Worm (Caenorhabditis elegans) whole organism, dauer: ENCODE data around the gene F46G11.6.

Experiments used
- unc-62 ChIP-seq: sonication (generic microtip); optimal IDR thresholded peaks from 2 replicates; lab custom pipeline; 2017; ENCODE audit warnings: missing biosample characterization, missing genetic modification reagents, missing genetic modification characterization

Gene F46G11.6

DNA sequence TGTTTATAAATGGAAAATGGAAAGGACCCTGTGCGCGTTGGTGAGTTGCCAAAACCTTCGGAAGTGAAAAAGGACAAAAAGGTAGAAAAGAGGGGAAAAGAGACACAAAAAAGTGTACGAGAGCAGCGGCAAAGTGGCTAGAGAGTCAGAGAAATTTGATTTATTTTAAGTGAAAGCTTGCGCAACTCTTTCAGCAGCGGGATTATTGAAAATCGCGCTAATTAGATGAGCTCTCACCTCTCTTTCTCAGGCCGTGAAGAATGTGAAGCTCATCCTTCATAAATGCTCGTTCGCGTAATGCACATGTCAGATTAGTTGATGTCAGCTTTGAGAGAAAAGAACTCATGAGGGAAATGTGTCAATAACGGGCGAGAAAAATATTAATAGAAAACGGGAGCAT, 12.9 kb downstream of the F46G11.6 start:
- TF ChIP-seq unc-62 (GFP tag; lab: Kevin White, UChicago): no peak

DNA sequence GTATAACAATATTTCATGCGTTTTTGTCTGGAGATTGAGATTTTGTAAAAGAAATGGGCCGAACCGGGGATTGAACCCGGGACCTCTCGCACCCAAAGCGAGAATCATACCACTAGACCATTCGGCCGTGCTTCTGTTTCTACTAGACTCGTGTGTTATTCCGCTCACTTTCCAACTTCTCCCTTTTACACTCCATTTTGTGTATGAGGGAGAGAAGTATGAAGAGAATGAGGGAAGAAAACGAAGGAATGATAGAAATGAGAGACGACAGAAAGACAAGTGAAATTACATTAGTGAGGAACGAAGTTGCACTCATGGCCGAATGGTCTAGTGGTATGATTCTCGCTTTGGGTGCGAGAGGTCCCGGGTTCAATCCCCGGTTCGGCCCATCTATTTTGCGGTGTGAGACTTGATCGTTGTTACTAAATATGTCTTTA, 14.9 kb downstream of the F46G11.6 start:
- TF ChIP-seq unc-62 (GFP tag; lab: Kevin White, UChicago): no peak

DNA sequence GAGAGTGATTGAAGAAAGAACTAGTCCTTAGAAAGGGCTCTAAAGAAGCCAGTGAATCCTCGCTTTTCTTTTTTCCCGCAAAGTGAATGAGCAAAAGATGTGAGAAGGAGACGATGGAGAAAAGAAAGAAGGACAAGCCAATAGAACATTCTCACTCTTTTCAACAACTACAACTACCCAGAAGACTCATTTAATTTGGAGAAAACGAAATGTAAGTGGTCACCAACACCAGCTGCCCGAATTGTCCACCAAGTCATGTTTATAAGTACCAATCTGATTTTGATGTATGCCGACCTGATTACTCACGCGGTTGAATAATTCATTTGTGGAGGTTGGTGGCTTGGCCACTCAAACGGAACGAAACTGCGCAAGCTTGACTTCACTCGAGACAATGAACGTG, 16.3 kb downstream of the F46G11.6 start:
- TF ChIP-seq unc-62 (GFP tag; lab: Kevin White, UChicago): no peak

DNA sequence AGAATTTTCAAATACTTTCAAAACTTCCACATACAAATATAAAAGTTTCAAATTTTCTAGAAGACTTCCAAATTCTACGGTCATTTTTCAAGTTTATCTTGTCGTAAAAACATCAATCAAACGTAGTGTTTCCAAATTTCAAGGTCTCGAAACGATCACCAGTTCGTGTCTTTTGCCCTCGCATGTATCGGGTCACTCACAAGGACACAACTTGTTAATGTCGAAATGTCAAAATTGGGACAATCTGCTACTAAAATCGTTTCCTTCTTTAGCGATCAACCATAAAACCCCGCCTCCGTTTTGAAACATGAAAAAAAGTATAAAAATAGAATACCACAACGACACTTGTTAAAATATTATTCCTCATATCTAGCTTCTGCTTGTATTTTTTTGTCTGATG, 17.2 kb downstream of the F46G11.6 start:
- no peak for TF ChIP-seq unc-62 (GFP tag; lab: Kevin White, UChicago)

DNA sequence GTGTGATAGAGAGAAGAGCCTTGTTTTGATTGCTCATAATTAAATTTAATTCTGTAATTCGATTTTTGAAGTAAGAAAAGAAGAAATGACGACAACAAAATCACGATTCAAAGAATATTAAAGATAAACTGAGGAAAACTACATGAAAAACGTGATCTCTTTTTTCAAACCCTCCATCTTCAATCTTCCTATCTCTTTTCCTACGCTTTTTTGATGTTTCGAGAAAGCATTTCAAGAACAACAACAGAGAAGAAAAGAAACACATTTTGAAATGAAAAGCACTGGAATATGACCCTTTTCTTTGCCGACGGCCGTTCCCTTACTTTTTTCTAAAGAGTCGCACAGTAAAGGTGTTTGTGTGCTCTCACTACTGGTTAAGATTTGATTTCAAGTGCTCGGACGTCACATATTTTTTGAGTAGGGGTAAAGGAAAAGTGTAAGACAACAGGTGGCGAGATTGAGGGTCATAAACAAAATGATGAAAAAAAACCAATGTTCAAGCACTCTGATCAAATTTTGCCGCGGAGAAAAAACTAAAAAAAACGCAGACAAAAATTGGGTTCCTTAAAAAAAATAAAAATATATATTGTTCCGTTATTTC, 19.7 kb downstream of the F46G11.6 start, which contains the start of gene F13D11.3:
TSS of gene F13D11.3 (minus strand) at position 51 of the 601 bp plus-strand sequence.
- TF ChIP-seq unc-62 (GFP tag; lab: Kevin White, UChicago): no peak

DNA sequence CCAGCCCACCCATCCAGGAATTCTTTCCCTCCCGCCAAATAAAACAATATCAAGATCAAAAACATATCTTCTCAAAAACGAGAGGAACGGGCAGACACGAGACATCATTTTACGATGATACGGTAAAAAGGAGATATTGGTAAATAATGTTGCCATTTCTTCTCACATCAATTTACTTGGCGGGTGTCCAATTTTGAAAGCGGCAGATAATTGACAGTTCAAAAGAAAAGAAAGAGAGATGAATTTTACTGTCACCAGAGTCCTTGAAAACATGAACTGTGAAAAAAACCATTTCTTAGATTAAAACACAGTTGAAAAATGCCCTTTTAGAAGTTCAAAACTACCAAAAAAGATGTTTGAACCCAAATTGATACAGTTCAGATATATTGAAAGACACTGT, 24.4 kb downstream of the F46G11.6 start:
- no peak for TF ChIP-seq unc-62 (GFP tag; lab: Kevin White, UChicago)

DNA sequence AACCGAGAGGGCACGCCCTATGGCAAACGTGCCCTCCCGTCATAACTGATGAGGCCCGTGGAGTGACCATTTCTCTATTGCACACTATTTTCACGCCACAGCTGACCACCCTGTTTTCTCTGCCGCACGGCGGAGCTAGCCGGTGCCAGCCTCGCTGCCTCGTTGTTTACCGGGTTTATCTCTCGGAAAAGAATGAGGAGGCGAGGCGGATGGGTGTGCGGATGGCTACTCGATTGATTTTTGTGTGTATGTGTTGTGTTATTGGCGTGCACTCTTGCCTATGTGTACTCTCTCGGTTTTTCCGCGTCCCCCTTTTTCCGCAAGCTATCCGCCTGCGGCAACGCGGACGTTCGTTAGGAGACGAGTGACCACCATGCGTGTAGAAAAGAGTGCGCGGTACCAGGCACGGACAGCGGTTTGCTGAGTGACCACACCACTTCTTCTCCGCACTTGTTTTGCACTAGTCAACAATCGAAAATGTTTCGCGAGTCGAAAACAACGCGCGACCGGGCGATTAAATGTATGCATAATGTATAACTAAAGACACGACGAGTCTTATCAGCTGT, 25.8 kb downstream of the F46G11.6 start:
- TF ChIP-seq unc-62 (GFP tag; lab: Kevin White, UChicago): no peak

DNA sequence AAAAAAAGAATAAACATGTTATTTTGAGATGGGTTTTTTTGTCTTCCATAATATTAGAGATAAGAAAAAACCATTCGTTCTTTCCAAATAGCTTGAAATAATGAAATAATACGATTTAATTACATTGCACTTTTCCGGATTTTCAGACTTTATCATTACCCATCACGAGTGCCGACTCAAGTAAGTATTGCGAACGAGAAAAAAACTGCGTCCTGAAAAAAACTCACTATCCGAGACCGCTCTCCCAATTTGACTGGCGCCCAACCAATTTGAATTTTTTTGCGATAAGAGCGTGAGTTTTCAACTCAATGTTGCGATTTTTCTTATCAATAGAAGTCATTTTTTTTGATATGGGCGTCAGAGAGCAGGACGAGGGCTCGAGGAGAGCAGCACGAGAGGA, 26.7 kb downstream of the F46G11.6 start:
- TF ChIP-seq unc-62 (GFP tag; lab: Kevin White, UChicago): no peak

DNA sequence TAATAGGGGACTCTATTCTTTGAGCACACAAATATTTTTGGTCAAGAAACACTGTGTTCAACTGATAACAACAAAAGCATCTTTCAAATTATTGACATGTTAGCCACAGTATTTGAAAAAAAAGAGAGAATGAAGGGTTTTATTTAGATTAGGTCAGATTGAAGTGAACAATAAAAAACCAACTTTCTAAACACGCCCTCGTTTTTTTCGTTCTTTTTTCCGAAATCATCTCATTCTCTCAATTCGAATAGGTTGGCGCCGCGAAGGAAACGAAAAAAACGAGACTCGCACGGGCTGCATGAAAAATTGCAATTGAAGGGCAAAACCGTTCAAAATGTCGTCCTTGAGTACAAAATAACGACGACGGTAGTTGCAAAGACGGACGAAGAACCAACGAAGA, 28.0 kb downstream of the F46G11.6 start:
- TF ChIP-seq unc-62 (GFP tag; lab: Kevin White, UChicago): no peak

DNA sequence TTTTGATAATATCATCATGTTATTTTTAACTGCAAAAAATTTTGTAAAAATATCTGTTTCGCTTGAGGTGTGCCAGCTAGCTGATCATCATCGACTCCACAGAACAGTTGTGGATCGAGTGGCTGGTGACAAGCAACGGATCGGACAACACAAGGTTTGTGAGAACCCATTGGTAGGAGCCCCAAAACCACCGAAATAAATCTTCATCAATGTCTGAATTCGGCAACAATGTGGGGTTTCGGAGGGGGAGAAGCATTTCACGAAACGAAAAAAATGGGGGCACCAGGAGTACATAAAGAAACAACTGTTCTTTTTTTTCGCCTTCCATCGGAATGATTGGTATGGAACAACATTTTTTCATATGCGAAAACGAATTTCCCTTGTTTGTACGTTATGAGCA, 29.1 kb downstream of the F46G11.6 start:
- TF ChIP-seq unc-62 (GFP tag; lab: Kevin White, UChicago): no peak

DNA sequence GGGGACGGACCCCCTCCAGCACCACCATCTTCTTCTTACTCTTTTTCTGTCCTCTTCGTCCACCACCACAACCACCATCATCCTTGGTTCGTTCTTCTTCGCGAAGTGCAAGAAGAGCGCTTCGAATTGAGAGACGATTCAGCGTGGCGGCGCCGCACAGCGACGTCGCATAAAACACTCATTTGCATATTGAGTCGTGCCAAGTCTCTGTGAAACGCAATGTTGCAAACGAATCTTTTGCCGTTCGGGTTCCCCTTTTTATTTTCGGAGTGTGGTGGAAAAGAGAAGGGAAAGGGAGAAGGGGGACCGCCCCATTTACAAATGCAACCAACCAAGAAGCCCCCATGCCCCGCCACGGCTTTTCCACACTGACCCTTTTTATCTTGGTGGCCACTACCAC, 30.1 kb downstream of the F46G11.6 start:
- no peak for TF ChIP-seq unc-62 (GFP tag; lab: Kevin White, UChicago)

DNA sequence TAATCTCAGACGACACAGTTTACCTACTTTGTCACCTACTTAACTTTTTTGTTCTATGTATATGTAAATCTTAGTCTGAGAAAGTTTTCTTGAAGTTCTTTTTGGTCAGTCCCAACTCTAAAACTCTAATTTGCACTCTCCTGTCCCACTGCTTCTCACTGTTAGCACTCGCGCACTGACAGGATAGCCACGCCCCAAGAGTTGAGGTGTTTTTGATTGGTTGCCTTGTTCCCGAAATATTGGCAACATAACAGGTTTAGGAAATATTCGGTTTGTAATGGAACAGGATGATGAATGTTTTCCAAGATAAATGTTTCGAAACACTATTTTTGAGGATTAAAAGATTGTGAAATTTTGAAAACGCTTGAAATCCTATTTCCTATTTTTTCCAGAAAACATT, 30.8 kb downstream of the F46G11.6 start:
- TF ChIP-seq unc-62 (GFP tag; lab: Kevin White, UChicago): no peak

DNA sequence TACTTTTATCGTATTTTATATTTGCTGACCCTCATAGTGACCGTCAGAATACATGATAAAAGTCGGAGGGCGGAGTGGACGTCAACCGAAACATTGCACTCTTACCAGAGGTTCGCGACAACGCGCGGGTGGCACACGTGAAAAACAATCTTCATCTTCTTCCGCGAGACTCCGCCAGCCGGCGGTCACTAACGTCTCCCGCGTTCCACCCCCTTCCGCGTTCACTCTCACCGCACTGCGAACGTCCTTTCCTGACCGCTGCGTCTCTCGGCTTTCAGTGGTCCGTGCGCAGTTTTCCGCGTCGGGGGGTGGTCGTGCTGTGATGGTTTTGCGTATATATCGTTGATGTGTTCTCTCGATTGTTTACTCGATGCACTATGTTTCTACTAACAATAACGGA, 31.9 kb downstream of the F46G11.6 start:
- TF ChIP-seq unc-62 (GFP tag; lab: Kevin White, UChicago): no peak

DNA sequence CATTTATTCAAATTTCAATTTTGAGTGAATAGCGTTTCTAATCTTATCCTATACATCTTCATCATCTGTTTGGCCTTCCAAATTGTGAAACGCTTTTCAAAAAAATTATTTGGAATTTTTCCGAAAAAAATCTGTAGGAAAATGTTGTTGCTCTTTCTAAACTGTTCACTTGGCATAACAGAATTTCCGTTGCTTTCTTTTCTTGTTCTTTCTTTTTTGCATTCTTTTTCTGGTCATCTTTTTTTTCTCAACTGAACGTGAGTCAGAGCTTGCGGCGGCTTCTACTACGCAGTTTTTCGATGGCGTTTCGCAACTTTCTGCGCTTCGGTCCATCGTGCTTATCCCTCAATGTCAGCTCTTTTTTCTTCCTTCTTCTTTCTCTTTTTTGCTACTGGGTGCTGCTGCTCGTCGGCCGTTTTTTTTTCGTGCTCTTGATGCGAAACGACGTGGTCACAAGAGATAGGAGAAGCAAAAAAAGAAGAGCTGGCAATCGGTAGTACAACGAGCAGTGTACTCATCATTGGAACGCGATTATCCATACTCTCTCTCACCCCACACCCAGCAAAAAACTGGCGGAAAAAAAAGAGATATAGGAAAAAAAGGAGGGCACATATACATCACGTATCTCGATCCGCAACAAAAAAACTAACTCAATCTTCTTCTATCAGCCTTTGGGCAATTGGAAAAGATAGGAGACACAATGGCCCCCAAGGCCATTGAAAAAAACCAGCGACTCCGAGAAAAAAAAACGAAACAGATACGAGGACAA, 33.6 kb downstream of the F46G11.6 start:
- TF ChIP-seq unc-62 (GFP tag; lab: Kevin White, UChicago): no peak

DNA sequence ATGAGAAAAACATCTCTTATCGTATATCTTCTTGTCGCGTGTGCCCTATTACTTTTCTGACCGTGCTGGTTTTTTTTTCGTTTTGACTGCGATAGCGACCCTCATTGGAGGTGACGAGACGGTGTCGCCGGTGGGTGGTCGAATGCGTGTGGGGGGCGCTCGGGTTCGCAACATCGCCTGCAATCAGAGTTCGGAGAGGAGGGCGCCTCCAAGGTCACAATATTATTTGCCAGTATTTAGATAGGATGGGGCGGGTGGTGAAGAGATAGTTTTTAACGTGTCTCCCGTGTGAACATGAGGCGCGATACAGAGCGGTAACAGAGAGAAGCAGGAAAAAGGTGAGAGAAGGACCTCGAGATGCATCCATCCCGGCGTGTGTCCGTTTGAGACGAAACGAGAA, 34.6 kb downstream of the F46G11.6 start:
- TF ChIP-seq unc-62 (GFP tag; lab: Kevin White, UChicago): no peak

DNA sequence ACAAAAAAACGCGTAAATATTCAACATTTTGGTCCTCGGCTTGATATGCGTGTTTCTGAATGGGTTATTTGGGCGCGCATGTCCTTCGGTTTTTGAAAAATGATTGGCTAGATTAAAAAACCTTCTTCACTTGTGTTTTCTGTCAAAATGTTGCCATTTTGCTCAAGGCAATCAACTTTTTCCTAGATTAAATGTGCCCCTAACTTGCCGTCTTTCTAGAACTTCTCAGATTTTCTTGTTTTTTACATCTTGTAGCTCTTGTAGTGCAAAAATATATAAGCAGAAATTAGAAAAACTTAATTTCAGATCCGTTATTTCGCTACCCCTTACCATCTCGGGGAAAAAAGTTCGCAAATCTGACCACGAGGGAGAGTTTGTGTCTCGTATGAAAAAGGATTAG, 35.5 kb downstream of the F46G11.6 start, which contains the start of gene hbl-1:
TSS of gene hbl-1 (plus strand) at position 301 of the 400 bp plus-strand sequence.
- TF ChIP-seq unc-62 (GFP tag; lab: Kevin White, UChicago): no peak

DNA sequence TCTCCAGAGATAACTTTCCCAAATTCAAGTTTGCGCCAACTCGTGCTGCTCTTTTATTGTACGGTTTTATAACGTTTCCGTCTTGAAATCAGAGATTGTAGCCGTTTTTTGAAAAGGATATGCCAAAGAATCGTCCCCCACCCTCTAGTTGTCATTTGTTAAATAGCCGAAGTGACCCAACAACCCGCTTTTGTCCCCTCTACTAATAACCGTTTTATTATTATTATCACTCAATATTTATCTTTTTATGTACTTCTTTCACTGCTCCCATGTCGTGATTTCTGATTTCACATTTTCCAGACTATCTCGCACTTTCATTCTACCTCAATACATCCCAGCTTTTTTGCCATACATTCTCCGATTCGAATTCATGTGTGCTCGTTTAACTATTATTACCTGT, 40.7 kb downstream of the F46G11.6 start:
- TF ChIP-seq unc-62 (GFP tag; lab: Kevin White, UChicago): no peak
